Worm (Caenorhabditis elegans) whole organism, L4/young adult: Measurements from ENCODE around the gene Y53F4A.2.

Experiments
- W03F9.2 ChIP-seq: fragments of 150-350 bp; optimal IDR thresholded peaks from 2 replicates; lab custom pipeline; 2014; ENCODE audit warnings: missing biosample characterization, missing genetic modification characterization
- him-1 ChIP-seq: sonication (generic microtip); optimal IDR thresholded peaks from 2 replicates; lab custom pipeline; 2016; ENCODE audit warnings: missing genotype, missing genetic modification reagents, missing genetic modification characterization, missing compliant biosample characterization

DNA sequence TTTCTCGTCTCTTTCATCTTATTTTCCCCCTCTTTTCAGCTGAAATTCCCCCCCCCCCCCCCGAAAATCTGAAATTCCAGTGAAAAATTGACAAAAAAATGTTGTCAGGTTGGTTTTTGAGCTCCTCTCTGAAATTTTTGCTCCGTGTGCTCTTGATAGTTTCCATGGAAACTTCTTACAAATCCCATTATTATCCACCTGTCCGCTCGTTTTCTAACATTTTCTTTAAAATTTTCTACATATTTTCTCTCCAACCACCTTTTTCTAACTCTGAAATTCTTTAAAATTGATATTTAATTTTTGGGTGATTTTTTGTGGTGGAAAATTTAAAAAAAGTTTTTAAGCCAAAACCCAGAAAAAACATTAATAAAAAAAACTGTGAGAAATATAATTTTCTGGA, 10.3 kb downstream of the Y53F4A.2 start, which contains the start of gene gpx-2:
- TF ChIP-seq W03F9.2 (tag; lab: Kevin White, UChicago) = no peak
- no peak for TF ChIP-seq him-1
